Worm (Caenorhabditis elegans): ENCODE results near the gene W06A7.4.
"Not testable (repeated sequence)": the region's sequence is repeated elsewhere in the genome, so short reads cannot be mapped to it uniquely, and the experiment has no call there.

The W06A7.4 gene

DNA sequence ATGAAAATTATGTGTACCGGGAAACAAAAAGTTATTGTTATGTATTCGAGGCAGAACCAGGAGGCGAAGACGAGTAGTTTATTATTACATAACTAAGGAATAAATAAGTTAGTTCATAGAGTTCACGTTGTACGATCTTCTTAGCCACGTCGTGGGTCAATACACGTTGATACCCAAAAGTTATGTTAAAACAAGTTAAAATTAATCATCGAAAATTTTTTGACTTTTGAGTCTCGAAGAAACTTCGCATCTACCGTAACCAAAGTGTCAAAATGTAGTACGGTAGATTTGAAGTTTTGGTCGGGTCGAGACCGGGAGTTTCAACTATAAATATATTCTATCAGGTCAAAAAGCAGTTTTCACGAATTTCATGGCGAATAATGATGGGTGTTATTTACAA is 52.5 kb downstream of the W06A7.4 start, which contains the start of gene ZC412.10:
Gene ZC412.10, minus strand, starts transcription at position 101 of the 400 bp plus-strand sequence.
- not testable (repeated sequence) for TF ChIP-seq ZK546.5, nhr-67, nhr-76 (tag; optimal IDR thresholded peaks at IDR 0.05)

DNA sequence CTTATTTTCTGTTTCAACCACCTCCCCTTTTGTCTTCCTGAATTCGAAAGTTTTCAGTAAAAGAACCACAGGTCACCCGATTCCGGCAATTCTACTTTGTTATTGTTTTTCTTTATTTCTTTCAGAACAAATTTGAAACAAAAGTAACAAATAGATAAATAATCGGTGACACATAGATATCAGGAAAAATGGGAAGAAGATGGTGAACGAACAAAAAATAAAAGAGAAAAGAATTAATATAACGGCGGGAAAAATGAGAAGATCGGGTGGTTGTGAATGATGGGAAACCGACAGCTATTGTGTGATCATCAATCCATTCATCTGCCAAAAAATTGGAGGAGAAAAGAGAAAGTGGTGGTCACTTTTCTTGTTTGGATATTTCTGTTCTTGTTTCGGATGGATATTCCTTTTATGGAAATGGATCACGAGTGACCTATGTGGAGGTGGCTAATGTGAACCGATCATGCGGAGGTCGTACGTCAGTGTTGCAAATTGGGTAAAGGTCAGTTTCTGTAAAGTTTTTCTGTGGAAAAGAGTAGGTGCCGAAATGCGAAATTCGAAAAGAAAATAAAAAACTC is 53.1 kb downstream of the W06A7.4 start:
- TF ChIP-seq nhr-23 (tag; optimal IDR thresholded peaks at IDR 0.05) (peak; percentile 54), nhr-237 (tag; optimal IDR thresholded peaks at IDR 0.05) (no peak)

Measured in whole organism, L3 larva.